Worm (Caenorhabditis elegans) whole organism, late embryonic: ENCODE measurements around the gene arcp-1.

Experiments
- F13H6.1 ChIP-seq: sonication (generic microtip); optimal IDR thresholded peaks from 2 replicates; lab custom pipeline; 2016; ENCODE audit warnings: missing genetic modification characterization, missing compliant biosample characterization
- K02D7.2 ChIP-seq: sonication (generic microtip); optimal IDR thresholded peaks from 2 replicates; lab custom pipeline; 2017; ENCODE audit warnings: mild to moderate bottlenecking, missing genetic modification characterization, missing compliant biosample characterization
- T23F11.4 ChIP-seq: fragments of 200-800 bp; sonication (Bioruptor generic); optimal IDR thresholded peaks from 2 replicates; lab custom pipeline; 2018; ENCODE audit warnings: mild to moderate bottlenecking, missing genetic modification characterization, missing compliant biosample characterization
- Y22D7AL.16 ChIP-seq: sonication (generic microtip); optimal IDR thresholded peaks from 2 replicates; lab custom pipeline; 2016; ENCODE audit warnings: missing genetic modification characterization, missing compliant biosample characterization
- ama-1 ChIP-seq: fragments of 150-350 bp; optimal IDR thresholded peaks from 2 replicates; lab custom pipeline; 2014
- ceh-19 ChIP-seq: fragments of 200-800 bp; sonication (Bioruptor generic); optimal IDR thresholded peaks from 2 replicates; lab custom pipeline; 2018; ENCODE audit warnings: mild to moderate bottlenecking, missing genetic modification characterization, missing compliant biosample characterization
- ceh-2 ChIP-seq: sonication (generic microtip); optimal IDR thresholded peaks from 2 replicates; lab custom pipeline; 2016; ENCODE audit warnings: missing genotype, missing genetic modification characterization, missing compliant biosample characterization
- ceh-22 ChIP-seq: sonication (generic microtip); optimal IDR thresholded peaks from 2 replicates; lab custom pipeline; 2017; ENCODE audit warnings: missing biosample characterization, missing genetic modification characterization
- ceh-24 ChIP-seq: sonication (generic microtip); optimal IDR thresholded peaks from 2 replicates; lab custom pipeline; 2016; ENCODE audit warnings: mild to moderate bottlenecking, missing genetic modification characterization, missing compliant biosample characterization
- ceh-31 ChIP-seq: sonication (generic microtip); optimal IDR thresholded peaks from 2 replicates; lab custom pipeline; 2016; ENCODE audit warnings: missing genetic modification characterization, missing compliant biosample characterization
- che-1 ChIP-seq: sonication (generic microtip); optimal IDR thresholded peaks from 2 replicates; lab custom pipeline; 2016; ENCODE audit warnings: mild to moderate bottlenecking, missing genetic modification characterization, missing compliant biosample characterization
- dmd-4 ChIP-seq: sonication (generic microtip); optimal IDR thresholded peaks from 2 replicates; lab custom pipeline; 2016; ENCODE audit warnings: borderline replicate concordance, missing genetic modification characterization, missing compliant biosample characterization
- dve-1 ChIP-seq: sonication (generic microtip); optimal IDR thresholded peaks from 2 replicates; lab custom pipeline; 2017; ENCODE audit warnings: antibody characterized with exemption, mild to moderate bottlenecking, missing genetic modification characterization, missing compliant biosample characterization
- elt-2 ChIP-seq: sonication (generic microtip); optimal IDR thresholded peaks from 2 replicates; lab custom pipeline; 2016; ENCODE audit warnings: missing genetic modification reagents, missing genetic modification characterization, missing compliant biosample characterization
- elt-4 ChIP-seq: sonication (generic microtip); optimal IDR thresholded peaks from 2 replicates; lab custom pipeline; 2016; ENCODE audit warnings: missing genetic modification characterization, missing compliant biosample characterization
- fkh-10 ChIP-seq: fragments of 150-350 bp; optimal IDR thresholded peaks from 2 replicates; lab custom pipeline; 2014; ENCODE audit warnings: missing biosample characterization, missing genetic modification reagents, missing genetic modification characterization
- fkh-6 ChIP-seq: sonication (generic microtip); optimal IDR thresholded peaks from 2 replicates; lab custom pipeline; 2016; ENCODE audit warnings: missing genetic modification characterization, missing compliant biosample characterization
- gmeb-2 ChIP-seq: sonication (generic microtip); optimal IDR thresholded peaks from 2 replicates; lab custom pipeline; 2016; ENCODE audit warnings: missing genetic modification characterization, inconsistent platforms, missing compliant biosample characterization
- hlh-13 ChIP-seq: fragments of 200-800 bp; sonication (Bioruptor generic); optimal IDR thresholded peaks from 2 replicates; lab custom pipeline; 2018; ENCODE audit warnings: mild to moderate bottlenecking, missing genetic modification characterization, missing compliant biosample characterization
- hlh-15 ChIP-seq: sonication (generic microtip); optimal IDR thresholded peaks from 2 replicates; lab custom pipeline; 2016; ENCODE audit warnings: missing genetic modification characterization, missing compliant biosample characterization
- lim-6 ChIP-seq: sonication (generic microtip); optimal IDR thresholded peaks from 2 replicates; lab custom pipeline; 2016; ENCODE audit warnings: missing genetic modification characterization, missing compliant biosample characterization
- lin-11 ChIP-seq: fragments of 200-800 bp; sonication (Bioruptor generic); optimal IDR thresholded peaks from 2 replicates; lab custom pipeline; 2018; ENCODE audit warnings: mild to moderate bottlenecking, missing genetic modification characterization, missing compliant biosample characterization
- nhr-11 ChIP-seq: fragments of 150-350 bp; optimal IDR thresholded peaks from 2 replicates; lab custom pipeline; 2014; ENCODE audit warnings: missing biosample characterization, missing genetic modification characterization
- odd-2 ChIP-seq: sonication (generic microtip); optimal IDR thresholded peaks from 2 replicates; lab custom pipeline; 2017; ENCODE audit warnings: antibody characterized with exemption, mild to moderate bottlenecking, missing genetic modification characterization, missing compliant biosample characterization
- pag-3 ChIP-seq: sonication (generic microtip); optimal IDR thresholded peaks from 2 replicates; lab custom pipeline; 2016; ENCODE audit warnings: missing compliant biosample characterization, missing genetic modification characterization, borderline replicate concordance
- pha-2 ChIP-seq: sonication (generic microtip); optimal IDR thresholded peaks from 2 replicates; lab custom pipeline; 2017; ENCODE audit warnings: mild to moderate bottlenecking, missing genetic modification characterization, missing compliant biosample characterization
- pha-4 ChIP-seq: fragments of 150-350 bp; optimal IDR thresholded peaks from 2 replicates; lab custom pipeline; 2018; ENCODE audit warnings: missing biosample characterization, missing genetic modification reagents, missing genetic modification characterization
- ref-2 ChIP-seq: sonication (generic microtip); optimal IDR thresholded peaks from 2 replicates; lab custom pipeline; 2016; ENCODE audit warnings: missing genetic modification characterization, missing compliant biosample characterization
- rnt-1 ChIP-seq: sonication (generic microtip); optimal IDR thresholded peaks from 2 replicates; lab custom pipeline; 2016; ENCODE audit warnings: missing genetic modification characterization, missing compliant biosample characterization
- sdc-2 ChIP-seq: sonication (generic microtip); optimal IDR thresholded peaks from 2 replicates; lab custom pipeline; 2016; ENCODE audit warnings: missing genotype, missing genetic modification characterization, missing compliant biosample characterization
- sox-2 ChIP-seq: fragments of 200-800 bp; sonication (Bioruptor generic); IDR thresholded peaks from 2 replicates; pipeline ENCODE4 v1.3.6; 2022; ENCODE audit warnings: missing genetic modification reagents, missing genetic modification characterization, missing compliant biosample characterization
- sox-4 ChIP-seq: sonication (generic microtip); optimal IDR thresholded peaks from 2 replicates; lab custom pipeline; 2017; ENCODE audit warnings: mild to moderate bottlenecking, missing genetic modification characterization, inconsistent platforms, missing compliant biosample characterization
- syd-9 ChIP-seq: sonication (generic microtip); optimal IDR thresholded peaks from 2 replicates; lab custom pipeline; 2016; ENCODE audit warnings: mild to moderate bottlenecking, missing genetic modification characterization, moderate library complexity, missing compliant biosample characterization
- tbx-2 ChIP-seq: sonication (generic microtip); optimal IDR thresholded peaks from 2 replicates; lab custom pipeline; 2016; ENCODE audit warnings: missing genetic modification characterization, missing compliant biosample characterization
- tbx-7 ChIP-seq: sonication (generic microtip); optimal IDR thresholded peaks from 2 replicates; lab custom pipeline; 2016; ENCODE audit warnings: missing genotype, missing genetic modification characterization, missing compliant biosample characterization
- unc-3 ChIP-seq, 2 experiments: fragments of 200-800 bp in 1 of 2; sonication (Bioruptor generic) in 1 of 2; sonication (generic microtip) in 1 of 2; conservative IDR thresholded peaks in 1 of 2; optimal IDR thresholded peaks in 1 of 2; 2 replicates each; pipeline versions ENCODE4 v1.3.6 to Lab custom; 2016 to 2022; ENCODE audit warnings: missing compliant biosample characterization in 2 of 2, missing genetic modification characterization in 2 of 2, missing genetic modification reagents in 1 of 2
- unc-42 ChIP-seq: sonication (generic microtip); optimal IDR thresholded peaks from 2 replicates; lab custom pipeline; 2016; ENCODE audit warnings: missing genotype, missing genetic modification characterization, missing compliant biosample characterization
- unc-86 ChIP-seq: sonication (generic microtip); optimal IDR thresholded peaks from 2 replicates; lab custom pipeline; 2016; ENCODE audit warnings: missing genetic modification characterization, missing compliant biosample characterization
- zip-5 ChIP-seq: sonication (generic microtip); optimal IDR thresholded peaks from 2 replicates; lab custom pipeline; 2016; ENCODE audit warnings: missing genetic modification characterization, missing compliant biosample characterization
- ztf-16 ChIP-seq: sonication (generic microtip); optimal IDR thresholded peaks from 2 replicates; lab custom pipeline; 2017; ENCODE audit warnings: missing genetic modification characterization, missing compliant biosample characterization

Gene arcp-1

ce11 chrIII:3765460-3765859 is 6.2 kb upstream of the arcp-1 start, which contains the start of gene C44F1.1:
C44F1.1 (minus strand) TSS chrIII:3765560.
- TF ChIP-seq F13H6.1 (no peak), fkh-6 (tag; lab: Kevin White, UChicago) (no peak), rnt-1 (no peak), che-1 (no peak), ceh-24 (tag; lab: Kevin White, UChicago) (no peak), pag-3 (tag; lab: Kevin White, UChicago) (no peak), Y22D7AL.16 (tag; lab: Kevin White, UChicago) (no peak), ceh-22 (tag; lab: Kevin White, UChicago) (no peak), K02D7.2 (tag; lab: Kevin White, UChicago) (no peak), ref-2 (tag; lab: Kevin White, UChicago) (no peak)

- TF ChIP-seq ceh-22 (tag; lab: Kevin White, UChicago) (no peak), lim-6 (tag; lab: Kevin White, UChicago) (no peak), unc-86 (tag; lab: Kevin White, UChicago) (no peak), zip-5 (no peak), lin-11 (tag; lab: Kevin White, UChicago) (no peak), K02D7.2 (tag; lab: Kevin White, UChicago) (no peak), gmeb-2 (tag; lab: Kevin White, UChicago) (no peak), ceh-2 (tag; lab: Kevin White, UChicago) (no peak), sox-4 (tag; lab: Kevin White, UChicago) (no peak), ztf-16 (tag; lab: Kevin White, UChicago) (no peak), hlh-13 (GFP tag; lab: Kevin White, UChicago) (no peak), dve-1 (tag; lab: Kevin White, UChicago) (no peak), T23F11.4 (GFP tag; lab: Kevin White, UChicago) (no peak)
- TF ChIP-seq, all 69 proteins: peak for 0
Measured at ce11 chrIII:3764584-3764983, 5.4 kb upstream of the arcp-1 start.

- TF ChIP-seq ama-1 (lab: Kevin White, UChicago) = no peak
- peak; percentile 26 for TF ChIP-seq elt-2 (tag; lab: Kevin White, UChicago)
- no peak for TF ChIP-seq fkh-10 (GFP tag; lab: Kevin White, UChicago)
- no peak for TF ChIP-seq unc-42
Measured at ce11 chrIII:3764043-3764442, 4.8 kb upstream of the arcp-1 start.

- TF ChIP-seq hlh-15 (tag; lab: Kevin White, UChicago) (no peak), ceh-31 (tag; lab: Kevin White, UChicago) (no peak), dmd-4 (tag; lab: Kevin White, UChicago) (no peak), pha-2 (no peak), nhr-11 (no peak)
- TF ChIP-seq, all 69 proteins: peak for 0
Measured at ce11 chrIII:3745138-3745537, 14.1 kb downstream of the arcp-1 start, which contains the start of gene lin-48. lin-48 (plus strand) TSS chrIII:3745438.

- TF ChIP-seq elt-2 (tag; lab: Kevin White, UChicago) (peak; percentile 91), gmeb-2 (tag; lab: Kevin White, UChicago) (no peak)
Measured at ce11 chrIII:3743367-3743766, 15.8 kb downstream of the arcp-1 start.

ce11 chrIII:3742090-3742489 is 17.1 kb downstream of the arcp-1 start:
- no peak for TF ChIP-seq ceh-31 (tag; lab: Kevin White, UChicago)
- TF ChIP-seq tbx-2 (tag; lab: Kevin White, UChicago) = no peak
- no peak for TF ChIP-seq sox-2 (GFP tag; lab: Robert Waterston, UW)
- TF ChIP-seq lin-11 (tag; lab: Kevin White, UChicago) = no peak
- no peak for TF ChIP-seq sdc-2 (tag; lab: Kevin White, UChicago)
- no peak for TF ChIP-seq ceh-19 (GFP tag; lab: Kevin White, UChicago)
- no peak for TF ChIP-seq elt-4
- no peak for TF ChIP-seq syd-9 (tag; lab: Kevin White, UChicago)
- TF ChIP-seq tbx-7 (tag; lab: Kevin White, UChicago) = no peak
- TF ChIP-seq pag-3 (tag; lab: Kevin White, UChicago) = no peak
- TF ChIP-seq ceh-2 (tag; lab: Kevin White, UChicago) = no peak
- TF ChIP-seq ceh-24 (tag; lab: Kevin White, UChicago) = no peak
- no peak for TF ChIP-seq odd-2 (tag; lab: Kevin White, UChicago)
- TF ChIP-seq pha-4 (tag; lab: Kevin White, UChicago) = no peak
- no peak for TF ChIP-seq Y22D7AL.16 (tag; lab: Kevin White, UChicago)
- TF ChIP-seq unc-3 (GFP tag; conservative IDR thresholded peaks at IDR 0.05; lab: Robert Waterston, UW) = no peak
- no peak for TF ChIP-seq unc-3 (tag; optimal IDR thresholded peaks at IDR 0.05; lab: Kevin White, UChicago)
- TF ChIP-seq ztf-16 (tag; lab: Kevin White, UChicago) = no peak
